Fruit fly (Drosophila melanogaster) whole organism, embryonic: ENCODE data around the gene Tlk.
A peak's percentile ranks its signal among the peaks of the same experiment; 100 is the strongest.

Source experiments
- Antp ChIP-seq: fragments of 200-800 bp; sonication (Bioruptor generic); optimal IDR thresholded peaks from 3 replicates; lab custom pipeline; 2016; ENCODE audit warnings: missing biosample characterization, missing genetic modification characterization
- CG1024 ChIP-seq: fragments of 200-800 bp; sonication (Bioruptor generic); IDR thresholded peaks from 2 replicates; pipeline ENCODE4 v1.3.6; 2022; ENCODE audit warnings: missing biosample characterization, missing genetic modification characterization
- CG10462 ChIP-seq: fragments of 200-800 bp; sonication (Bioruptor generic); optimal IDR thresholded peaks from 2 replicates; lab custom pipeline; 2016; ENCODE audit warnings: missing biosample characterization, missing genetic modification characterization
- CG11504 ChIP-seq: fragments of 200-800 bp; sonication (Bioruptor generic); optimal IDR thresholded peaks from 3 replicates; lab custom pipeline; 2019; ENCODE audit warnings: missing biosample characterization, mild to moderate bottlenecking, missing genetic modification characterization, moderate library complexity
- CG11696 ChIP-seq: fragments of 200-800 bp; sonication (Bioruptor generic); IDR thresholded peaks from 2 replicates; pipeline ENCODE4 v1.3.6; 2022; ENCODE audit warnings: missing biosample characterization, missing genetic modification characterization
- CG1233 ChIP-seq: fragments of 200-800 bp; sonication (Bioruptor generic); optimal IDR thresholded peaks from 4 replicates; lab custom pipeline; 2018; ENCODE audit warnings: missing biosample characterization, mild to moderate bottlenecking, missing genetic modification characterization
- CG12942 ChIP-seq: fragments of 200-800 bp; sonication (Bioruptor generic); optimal IDR thresholded peaks from 3 replicates; lab custom pipeline; 2016; ENCODE audit warnings: missing biosample characterization, missing genetic modification characterization
- CG14710 ChIP-seq: fragments of 200-800 bp; sonication (Bioruptor generic); optimal IDR thresholded peaks from 3 replicates; lab custom pipeline; 2019; ENCODE audit warnings: missing biosample characterization, mild to moderate bottlenecking, missing genetic modification characterization, moderate library complexity
- CG15073 ChIP-seq: fragments of 200-800 bp; sonication (Bioruptor generic); optimal IDR thresholded peaks from 2 replicates; lab custom pipeline; 2016; ENCODE audit warnings: missing biosample characterization, missing genetic modification characterization
- CG15514 ChIP-seq: fragments of 200-800 bp; sonication (Bioruptor generic); optimal IDR thresholded peaks from 3 replicates; lab custom pipeline; 2017; ENCODE audit warnings: missing biosample characterization, missing genetic modification characterization, mild to moderate bottlenecking, moderate library complexity, missing genetic modification reagents
- CG1603 ChIP-seq: fragments of 200-800 bp; sonication (Bioruptor generic); optimal IDR thresholded peaks from 2 replicates; lab custom pipeline; 2019; ENCODE audit warnings: missing biosample characterization, mild to moderate bottlenecking, missing genetic modification characterization, moderate library complexity
- CG17361 ChIP-seq: fragments of 200-800 bp; sonication (Bioruptor generic); IDR thresholded peaks from 3 replicates; pipeline ENCODE4 v1.3.6; 2022; ENCODE audit warnings: missing biosample characterization, missing genetic modification characterization
- CG1792 ChIP-seq: fragments of 200-800 bp; sonication (Bioruptor generic); optimal IDR thresholded peaks from 2 replicates; lab custom pipeline; 2016; ENCODE audit warnings: missing biosample characterization, missing genetic modification characterization
- CG2202 ChIP-seq: fragments of 200-800 bp; sonication (Bioruptor generic); optimal IDR thresholded peaks from 2 replicates; lab custom pipeline; 2018; ENCODE audit warnings: missing biosample characterization, mild to moderate bottlenecking, missing genetic modification characterization
- CG31365 ChIP-seq: fragments of 200-800 bp; sonication (Bioruptor generic); optimal IDR thresholded peaks from 2 replicates; lab custom pipeline; 2018; ENCODE audit warnings: missing biosample characterization, mild to moderate bottlenecking, missing genetic modification characterization
- CG6813 ChIP-seq: fragments of 200-800 bp; sonication (Bioruptor generic); optimal IDR thresholded peaks from 2 replicates; lab custom pipeline; 2017; ENCODE audit warnings: missing biosample characterization, missing genetic modification characterization, mild to moderate bottlenecking, moderate library complexity, missing genetic modification reagents
- CG8290 ChIP-seq, 3 experiments: fragments of 200-800 bp; sonication (Bioruptor generic); optimal IDR thresholded peaks; 2 replicates each; lab custom pipeline; 2016 to 2019; ENCODE audit warnings: missing biosample characterization in 3 of 3, missing genetic modification characterization in 3 of 3, mild to moderate bottlenecking in 2 of 3, moderate library complexity in 1 of 3
- CG9797 ChIP-seq: fragments of 200-800 bp; sonication (Bioruptor generic); optimal IDR thresholded peaks from 3 replicates; lab custom pipeline; 2018; ENCODE audit warnings: missing biosample characterization, mild to moderate bottlenecking, missing genetic modification characterization
- Doc2 ChIP-seq: fragments of 200-800 bp; sonication (Bioruptor generic); IDR thresholded peaks from 2 replicates; pipeline ENCODE4 v1.3.6; 2022; ENCODE audit warnings: missing biosample characterization, missing genetic modification characterization
- H2.0 ChIP-seq: fragments of 200-800 bp; sonication (Bioruptor generic); IDR thresholded peaks from 2 replicates; pipeline ENCODE4 v1.3.6; 2022; ENCODE audit warnings: missing biosample characterization, missing genetic modification characterization
- Hr78 ChIP-seq, 2 experiments: fragments of 200-800 bp in 1 of 2; fragments of >200 bp in 1 of 2; sonication (Bioruptor generic) in 1 of 2; optimal IDR thresholded peaks; 2 replicates each; lab custom pipeline; 2017 to 2019; ENCODE audit warnings: missing biosample characterization in 2 of 2, missing genetic modification characterization in 2 of 2, mild to moderate bottlenecking in 1 of 2, moderate library complexity in 1 of 2
- Ptx1 ChIP-seq: fragments of 200-800 bp; sonication (Bioruptor generic); IDR thresholded peaks from 2 replicates; pipeline ENCODE4 v1.3.6; 2022; ENCODE audit warnings: missing biosample characterization, missing genetic modification characterization
- Rfx ChIP-seq: fragments of 200-800 bp; sonication (Bioruptor generic); IDR thresholded peaks from 2 replicates; pipeline ENCODE4 v1.3.6; 2022; ENCODE audit warnings: missing biosample characterization, missing genetic modification characterization
- TFAM ChIP-seq: fragments of 200-800 bp; sonication (Bioruptor generic); optimal IDR thresholded peaks from 2 replicates; lab custom pipeline; 2017; ENCODE audit warnings: missing biosample characterization, missing genetic modification characterization, inconsistent platforms
- Taf1 ChIP-seq: fragments of 200-800 bp; sonication (Bioruptor generic); IDR thresholded peaks from 2 replicates; pipeline ENCODE4 v1.3.6; 2022; ENCODE audit warnings: missing biosample characterization, missing genetic modification characterization
- Xbp1 ChIP-seq: fragments of 200-800 bp; sonication (Bioruptor generic); optimal IDR thresholded peaks from 3 replicates; lab custom pipeline; 2016; ENCODE audit warnings: missing biosample characterization, mild to moderate bottlenecking, missing genetic modification characterization
- Xrp1 ChIP-seq: fragments of 200-800 bp; sonication (Bioruptor generic); IDR thresholded peaks from 2 replicates; pipeline ENCODE4 v1.3.6; 2022; ENCODE audit warnings: missing biosample characterization, missing genetic modification characterization
- cato ChIP-seq: fragments of 200-800 bp; sonication (Bioruptor generic); optimal IDR thresholded peaks from 2 replicates; lab custom pipeline; 2016; ENCODE audit warnings: missing biosample characterization, missing genetic modification characterization, borderline replicate concordance
- crp ChIP-seq, 2 experiments: fragments of 200-800 bp; sonication (Bioruptor generic); optimal IDR thresholded peaks; 2 replicates in 1 of 2; 3 replicates in 1 of 2; lab custom pipeline; 2017; ENCODE audit warnings: missing biosample characterization in 2 of 2, missing genetic modification characterization in 2 of 2, mild to moderate bottlenecking in 1 of 2, moderate library complexity in 1 of 2
- da ChIP-seq: fragments of 200-800 bp; sonication (Bioruptor generic); optimal IDR thresholded peaks from 2 replicates; lab custom pipeline; 2016; ENCODE audit warnings: missing biosample characterization, missing genetic modification characterization
- en ChIP-seq: fragments of 200-800 bp; sonication (Bioruptor generic); optimal IDR thresholded peaks from 2 replicates; lab custom pipeline; 2016; ENCODE audit warnings: missing biosample characterization, missing genetic modification characterization
- eyg ChIP-seq: fragments of 200-800 bp; sonication (Bioruptor generic); optimal IDR thresholded peaks from 3 replicates; lab custom pipeline; 2016; ENCODE audit warnings: missing biosample characterization, missing genetic modification characterization
- grn ChIP-seq: fragments of 200-800 bp; sonication (Bioruptor generic); optimal IDR thresholded peaks from 3 replicates; lab custom pipeline; 2017; ENCODE audit warnings: missing biosample characterization, missing genetic modification characterization
- gt ChIP-seq: fragments of 200-800 bp; sonication (Bioruptor generic); IDR thresholded peaks from 2 replicates; pipeline ENCODE4 v1.3.6; 2022; ENCODE audit warnings: missing biosample characterization, missing genetic modification characterization
- klu ChIP-seq: fragments of 200-800 bp; sonication (Bioruptor generic); IDR thresholded peaks from 2 replicates; pipeline ENCODE4 v1.3.6; 2022; ENCODE audit warnings: missing biosample characterization, missing genetic modification characterization
- lilli ChIP-seq: fragments of 200-800 bp; sonication (Bioruptor generic); optimal IDR thresholded peaks from 3 replicates; lab custom pipeline; 2016; ENCODE audit warnings: missing biosample characterization, missing genetic modification characterization
- nmo ChIP-seq: fragments of 200-800 bp; sonication (Bioruptor generic); optimal IDR thresholded peaks from 2 replicates; lab custom pipeline; 2018; ENCODE audit warnings: missing biosample characterization, mild to moderate bottlenecking, missing genetic modification characterization, moderate library complexity
- nom ChIP-seq: fragments of 200-800 bp; sonication (Bioruptor generic); optimal IDR thresholded peaks from 2 replicates; lab custom pipeline; 2017; ENCODE audit warnings: missing biosample characterization, missing genetic modification characterization, mild to moderate bottlenecking, moderate library complexity, missing genetic modification reagents
- pb ChIP-seq: fragments of 200-800 bp; sonication (Bioruptor generic); optimal IDR thresholded peaks from 3 replicates; lab custom pipeline; 2016; ENCODE audit warnings: missing biosample characterization, missing genetic modification characterization
- pho ChIP-seq: fragments of 200-800 bp; sonication (Bioruptor generic); optimal IDR thresholded peaks from 2 replicates; lab custom pipeline; 2016; ENCODE audit warnings: missing biosample characterization, missing genetic modification characterization
- pita ChIP-seq: fragments of 200-800 bp; sonication (Bioruptor generic); optimal IDR thresholded peaks from 2 replicates; lab custom pipeline; 2017; ENCODE audit warnings: missing biosample characterization, mild to moderate bottlenecking, missing genetic modification characterization
- sens ChIP-seq: fragments of 200-800 bp; sonication (Bioruptor generic); peaks from one replicate; lab custom pipeline; 2016; ENCODE audit warnings: missing biosample characterization, missing genetic modification characterization
- ssp ChIP-seq: fragments of 200-800 bp; sonication (Bioruptor generic); IDR thresholded peaks from 2 replicates; pipeline ENCODE4 v1.3.6; 2022; ENCODE audit warnings: missing biosample characterization, missing genetic modification characterization
- wek ChIP-seq: fragments of 200-800 bp; sonication (Bioruptor generic); optimal IDR thresholded peaks from 3 replicates; lab custom pipeline; 2018; ENCODE audit warnings: missing biosample characterization, mild to moderate bottlenecking, missing genetic modification characterization, moderate library complexity

Tlk gene

dm6 chrX:3832226-3832625, 112.4 kb downstream of the Tlk start (continued):
- TF ChIP-seq wek (peak; percentile 36), Ptx1 (GFP tag; lab: Robert Waterston, UW) (no peak), CG11504 (tag; lab: Kevin White, UChicago) (no peak), CG2202 (tag; lab: Kevin White, UChicago) (peak; percentile 46), crp (GFP tag; optimal IDR thresholded peaks at IDR 0.05; lab: Kevin White, UChicago) (no peak), lilli (no peak), ssp (GFP tag; lab: Robert Waterston, UW) (no peak), TFAM (no peak), CG10462 (GFP tag; lab: Kevin White, UChicago) (no peak), klu (GFP tag; lab: Robert Waterston, UW) (no peak), CG15073 (GFP tag; lab: Kevin White, UChicago) (no peak), CG14710 (tag; lab: Kevin White, UChicago) (peak; percentile 28), pho (GFP tag; lab: Kevin White, UChicago) (no peak), CG11696 (no peak), CG8290 (GFP tag; optimal IDR thresholded peaks at IDR 0.05; lab: Kevin White, UChicago) (no peak), CG8290 (tag; optimal IDR thresholded peaks at IDR 0.05; lab: Kevin White, UChicago) (no peak), H2.0 (GFP tag; lab: Robert Waterston, UW) (no peak), CG31365 (no peak), pb (GFP tag; lab: Kevin White, UChicago) (no peak), Xrp1 (GFP tag; lab: Robert Waterston, UW) (0 out of 2 replicates have a peak, but pooled peaks have one; percentile 34), Hr78 (GFP tag; optimal IDR thresholded peaks at IDR 0.05; lab: Kevin White, UChicago) (no peak), da (GFP tag; lab: Kevin White, UChicago) (no peak), CG17361 (GFP tag; lab: Robert Waterston, UW) (no peak), en (GFP tag; lab: Kevin White, UChicago) (no peak), Xbp1 (GFP tag; lab: Kevin White, UChicago) (no peak), CG1792 (GFP tag; lab: Kevin White, UChicago) (no peak), CG15514 (GFP tag; lab: Kevin White, UChicago) (no peak), Taf1 (GFP tag; lab: Robert Waterston, UW) (no peak), CG6813 (GFP tag; lab: Kevin White, UChicago) (peak; percentile 6), sens (peak; percentile 63), Rfx (GFP tag; lab: Robert Waterston, UW) (no peak), eyg (GFP tag; lab: Kevin White, UChicago) (no peak), CG9797 (GFP tag; lab: Kevin White, UChicago) (no peak), pita (GFP tag; lab: Kevin White, UChicago) (no peak), CG1603 (peak; percentile 15), Doc2 (no peak), Antp (GFP tag; lab: Kevin White, UChicago) (no peak)

dm6 chrX:3833109-3833657, 113.4 kb downstream of the Tlk start:
- no peak for TF ChIP-seq CG1024 (GFP tag; lab: Robert Waterston, UW)
- TF ChIP-seq grn = no peak
- no peak for TF ChIP-seq CG1233
- no peak for TF ChIP-seq CG12942 (GFP tag; lab: Kevin White, UChicago)
- no peak for TF ChIP-seq gt (GFP tag; lab: Robert Waterston, UW)
- TF ChIP-seq nmo (GFP tag; lab: Kevin White, UChicago) = no peak
- peak; percentile 59 for TF ChIP-seq nom (GFP tag; lab: Kevin White, UChicago)
- TF ChIP-seq cato = no peak
